Fruit fly (Drosophila melanogaster): ENCODE results near the gene Ugt302C1.

Gene Ugt302C1

dm6 chr3R:11153799-11154273 lies 3.1 kb upstream of the Ugt302C1 start, which contains the start of gene Ugt302K1 (continued):
- TF ChIP-seq gt (GFP tag; IDR thresholded peaks at IDR 0.05) (no peak), prd (optimal IDR thresholded peaks at IDR 0.05) (no peak), prd (GFP tag; IDR thresholded peaks at IDR 0.05) (peak; percentile 17; the same call in 1 of the 3 replicates), CG7556 (GFP tag; optimal IDR thresholded peaks at IDR 0.05) (no peak), CG14860 (GFP tag; IDR thresholded peaks at IDR 0.05; ENCODE audit: partially characterized antibody) (no peak), da (GFP tag; optimal IDR thresholded peaks at IDR 0.05) (no peak), cg (GFP tag; optimal IDR thresholded peaks at IDR 0.05) (no peak), z (GFP tag; IDR thresholded peaks at IDR 0.05) (no peak), CG3726 (GFP tag; IDR thresholded peaks at IDR 0.05) (no peak), CG2678 (tag; optimal IDR thresholded peaks at IDR 0.05) (no peak), mam (GFP tag; optimal IDR thresholded peaks at IDR 0.05) (no peak), CG31388 (GFP tag; optimal IDR thresholded peaks at IDR 0.05) (no peak), CG4282 (GFP tag; optimal IDR thresholded peaks at IDR 0.05) (no peak), seq (GFP tag; IDR thresholded peaks at IDR 0.05) (no peak), chif (GFP tag; optimal IDR thresholded peaks at IDR 0.05) (no peak), CG12769 (tag; optimal IDR thresholded peaks at IDR 0.05) (peak; percentile 13), ERR (GFP tag; optimal IDR thresholded peaks at IDR 0.05) (no peak), CG9817 (tag; optimal IDR thresholded peaks at IDR 0.05) (no peak), CG10979 (tag; optimal IDR thresholded peaks at IDR 0.05) (no peak), CG34376 (GFP tag; optimal IDR thresholded peaks at IDR 0.05) (no peak), hth (optimal IDR thresholded peaks at IDR 0.05) (no peak), Hand (GFP tag; optimal IDR thresholded peaks at IDR 0.05) (no peak), gce (GFP tag; IDR thresholded peaks at IDR 0.05) (no peak), usp (GFP tag; optimal IDR thresholded peaks at IDR 0.05) (no peak), CG12299 (tag; optimal IDR thresholded peaks at IDR 0.05) (no peak), fru (optimal IDR thresholded peaks at IDR 0.05) (no peak), CG6854 (GFP tag; optimal IDR thresholded peaks at IDR 0.05) (no peak), ato (GFP tag; IDR thresholded peaks at IDR 0.05; ENCODE audit: partially characterized antibody) (no peak), stc (GFP tag; IDR thresholded peaks at IDR 0.05) (no peak), Atf6 (GFP tag; IDR thresholded peaks at IDR 0.05) (no peak), B-H2 (GFP tag; optimal IDR thresholded peaks at IDR 0.05) (no peak), CG2199 (GFP tag; IDR thresholded peaks at IDR 0.05) (no peak), CG7963 (GFP tag; IDR thresholded peaks at IDR 0.05; ENCODE audit: partially characterized antibody) (no peak), sima (GFP tag; optimal IDR thresholded peaks at IDR 0.05) (no peak), CG42726 (GFP tag; IDR thresholded peaks at IDR 0.05; ENCODE audit: partially characterized antibody) (no peak), bigmax (GFP tag; optimal IDR thresholded peaks at IDR 0.05) (no peak), ac (GFP tag; optimal IDR thresholded peaks at IDR 0.05) (no peak), slou (GFP tag; optimal IDR thresholded peaks at IDR 0.05) (no peak), Trl (optimal IDR thresholded peaks at IDR 0.05) (peak in 1 of 2 experiments; percentile 56), Trl (GFP tag; optimal IDR thresholded peaks at IDR 0.05) (no peak), CG4707 (GFP tag; optimal IDR thresholded peaks at IDR 0.05) (no peak), CG9609 (GFP tag; optimal IDR thresholded peaks at IDR 0.05) (no peak), odd (GFP tag; optimal IDR thresholded peaks at IDR 0.05) (no peak), Mes4 (GFP tag; optimal IDR thresholded peaks at IDR 0.05) (no peak), CG18764 (GFP tag; optimal IDR thresholded peaks at IDR 0.05) (no peak), CG15696 (tag; optimal IDR thresholded peaks at IDR 0.05) (no peak), Ptx1 (GFP tag; IDR thresholded peaks at IDR 0.05) (peak; percentile 43; the same call in 1 of the 2 replicates), yki (optimal IDR thresholded peaks at IDR 0.05) (no peak), CG8478 (optimal IDR thresholded peaks at IDR 0.05) (no peak), CG6175 (GFP tag; IDR thresholded peaks at IDR 0.05) (no peak), sens-2 (GFP tag; IDR thresholded peaks at IDR 0.05) (no peak), unpg (GFP tag; optimal IDR thresholded peaks at IDR 0.05) (no peak), kni (GFP tag; optimal IDR thresholded peaks at IDR 0.05) (no peak), unc-4 (GFP tag; IDR thresholded peaks at IDR 0.05; ENCODE audit: partially characterized antibody) (no peak)
